Worm (Caenorhabditis elegans) whole organism, young adult: ENCODE results near the gene B0416.3.

Experiments used
- B0336.3 ChIP-seq: fragments of 200-800 bp; sonication (Bioruptor generic); IDR thresholded peaks from 2 replicates; pipeline ENCODE4 v1.3.6; 2022; ENCODE audit warnings: missing genetic modification characterization, missing compliant biosample characterization
- C06A6.2 ChIP-seq: fragments of 200-800 bp; sonication (Bioruptor generic); conservative IDR thresholded peaks from 2 replicates; pipeline ENCODE4 v1.3.6; 2022; ENCODE audit warnings: missing genetic modification characterization, missing compliant biosample characterization
- C17E4.6 ChIP-seq: fragments of 200-800 bp; sonication (Bioruptor generic); IDR thresholded peaks from 2 replicates; pipeline ENCODE4 v1.3.6; 2022; ENCODE audit warnings: missing genetic modification reagents, missing genetic modification characterization, missing compliant biosample characterization
- F10E7.11 ChIP-seq: sonication (generic microtip); optimal IDR thresholded peaks from 2 replicates; lab custom pipeline; 2017; ENCODE audit warnings: mild to moderate bottlenecking, missing genetic modification characterization, moderate library complexity, missing compliant biosample characterization
- F22D6.2 ChIP-seq: sonication (generic microtip); optimal IDR thresholded peaks from 2 replicates; lab custom pipeline; 2016; ENCODE audit warnings: mild to moderate bottlenecking, missing genetic modification characterization, missing compliant biosample characterization
- F33H1.4 ChIP-seq: fragments of 200-800 bp; sonication (Bioruptor generic); IDR thresholded peaks from 2 replicates; pipeline ENCODE4 v1.3.6; 2022; ENCODE audit warnings: missing genetic modification reagents, missing genetic modification characterization, missing compliant biosample characterization
- F37B4.10 ChIP-seq: fragments of 200-800 bp; sonication (Bioruptor generic); IDR thresholded peaks from 2 replicates; pipeline ENCODE4 v1.3.6; 2022; ENCODE audit warnings: missing genetic modification characterization, missing compliant biosample characterization
- F55B11.4 ChIP-seq: sonication (generic microtip); optimal IDR thresholded peaks from 2 replicates; lab custom pipeline; 2016; ENCODE audit warnings: missing compliant biosample characterization, missing genetic modification characterization, borderline replicate concordance; ENCODE audit not compliant: insufficient read depth
- F57C9.4 ChIP-seq: sonication (generic microtip); optimal IDR thresholded peaks from 2 replicates; lab custom pipeline; 2017; ENCODE audit warnings: mild to moderate bottlenecking, missing genetic modification characterization, missing compliant biosample characterization
- K11D2.4 ChIP-seq: fragments of 200-800 bp; sonication (Bioruptor generic); IDR thresholded peaks from 2 replicates; pipeline ENCODE4 v1.3.6; 2022; ENCODE audit warnings: missing genetic modification reagents, missing genetic modification characterization, missing compliant biosample characterization
- Y53G8AR.9 ChIP-seq: fragments of 200-800 bp; sonication (Bioruptor generic); conservative IDR thresholded peaks from 2 replicates; pipeline ENCODE4 v1.3.6; 2022; ENCODE audit warnings: missing genetic modification reagents, missing genetic modification characterization, missing compliant biosample characterization
- Y56A3A.18 ChIP-seq: fragments of 200-800 bp; sonication (Bioruptor generic); IDR thresholded peaks from 2 replicates; pipeline ENCODE4 v1.3.6; 2022; ENCODE audit warnings: missing genetic modification reagents, missing genetic modification characterization, missing compliant biosample characterization
- atf-7 ChIP-seq: sonication (generic microtip); optimal IDR thresholded peaks from 2 replicates; lab custom pipeline; 2017; ENCODE audit warnings: mild to moderate bottlenecking, missing genetic modification characterization, missing compliant biosample characterization
- cebp-2 ChIP-seq: fragments of 200-800 bp; sonication (Bioruptor generic); IDR thresholded peaks from 2 replicates; pipeline ENCODE4 v1.3.6; 2022; ENCODE audit warnings: missing genetic modification characterization, missing compliant biosample characterization
- ceh-40 ChIP-seq: fragments of 200-800 bp; sonication (Bioruptor generic); IDR thresholded peaks from 2 replicates; pipeline ENCODE4 v1.3.6; 2022; ENCODE audit warnings: missing genetic modification characterization, missing compliant biosample characterization
- ceh-91 ChIP-seq: fragments of 200-800 bp; sonication (Bioruptor generic); IDR thresholded peaks from 2 replicates; pipeline ENCODE4 v1.3.6; 2022; ENCODE audit warnings: missing genetic modification reagents, missing genetic modification characterization, missing compliant biosample characterization
- dox-1 ChIP-seq: fragments of 200-800 bp; sonication (Bioruptor generic); IDR thresholded peaks from 2 replicates; pipeline ENCODE4 v1.3.6; 2022; ENCODE audit warnings: missing genetic modification reagents, missing genetic modification characterization, missing compliant biosample characterization
- dpff-1 ChIP-seq: sonication (generic microtip); optimal IDR thresholded peaks from 2 replicates; lab custom pipeline; 2017; ENCODE audit warnings: mild to moderate bottlenecking, missing genetic modification characterization, missing compliant biosample characterization
- egl-18 ChIP-seq: fragments of 200-800 bp; sonication (Bioruptor generic); IDR thresholded peaks from 2 replicates; pipeline ENCODE4 v1.3.6; 2022; ENCODE audit warnings: missing genetic modification reagents, missing genetic modification characterization, missing compliant biosample characterization
- let-526 ChIP-seq: fragments of 200-800 bp; sonication (Bioruptor generic); IDR thresholded peaks from 2 replicates; pipeline ENCODE4 v1.3.6; 2022; ENCODE audit warnings: missing genetic modification reagents, missing genetic modification characterization, missing compliant biosample characterization
- let-607 ChIP-seq, 2 experiments: fragments of 200-800 bp in 1 of 2; sonication (Bioruptor generic) in 1 of 2; sonication (generic microtip) in 1 of 2; optimal IDR thresholded peaks; 2 replicates each; lab custom pipeline; 2016 to 2018; ENCODE audit warnings: mild to moderate bottlenecking in 2 of 2, missing compliant biosample characterization in 2 of 2, missing genetic modification characterization in 2 of 2, moderate library complexity in 2 of 2, missing genotype in 1 of 2
- lin-40 ChIP-seq: sonication (generic microtip); optimal IDR thresholded peaks from 2 replicates; lab custom pipeline; 2016; ENCODE audit warnings: missing genetic modification characterization, mild to moderate bottlenecking, missing compliant biosample characterization, missing genotype, missing genetic modification reagents
- madf-10 ChIP-seq: sonication (generic microtip); optimal IDR thresholded peaks from 2 replicates; lab custom pipeline; 2016; ENCODE audit warnings: mild to moderate bottlenecking, missing genetic modification characterization, missing compliant biosample characterization
- madf-6 ChIP-seq: fragments of 200-800 bp; sonication (Bioruptor generic); IDR thresholded peaks from 2 replicates; pipeline ENCODE4 v1.3.6; 2022; ENCODE audit warnings: missing genetic modification reagents, missing genetic modification characterization, missing compliant biosample characterization
- mxl-1 ChIP-seq: sonication (generic microtip); optimal IDR thresholded peaks from 2 replicates; lab custom pipeline; 2016; ENCODE audit warnings: missing genetic modification characterization, missing compliant biosample characterization
- nfya-1 ChIP-seq: sonication (generic microtip); optimal IDR thresholded peaks from 2 replicates; lab custom pipeline; 2017; ENCODE audit warnings: antibody characterized with exemption, missing compliant biosample characterization, missing genetic modification characterization, borderline replicate concordance; ENCODE audit not compliant: insufficient read depth
- nfya-2 ChIP-seq: fragments of 200-800 bp; sonication (Bioruptor generic); IDR thresholded peaks from 2 replicates; pipeline ENCODE4 v1.3.6; 2022; ENCODE audit warnings: missing genetic modification reagents, missing genetic modification characterization, missing compliant biosample characterization
- nfyb-1 ChIP-seq: fragments of 200-800 bp; sonication (Bioruptor generic); IDR thresholded peaks from 2 replicates; pipeline ENCODE4 v1.3.6; 2022; ENCODE audit warnings: missing genetic modification reagents, missing genetic modification characterization, missing compliant biosample characterization
- nhr-179 ChIP-seq: sonication (generic microtip); optimal IDR thresholded peaks from 2 replicates; lab custom pipeline; 2016; ENCODE audit warnings: mild to moderate bottlenecking, missing genetic modification characterization, missing compliant biosample characterization
- nhr-80 ChIP-seq: sonication (generic microtip); optimal IDR thresholded peaks from 2 replicates; lab custom pipeline; 2016; ENCODE audit warnings: missing genetic modification characterization, missing compliant biosample characterization
- nhr-90 ChIP-seq: sonication (generic microtip); optimal IDR thresholded peaks from 2 replicates; lab custom pipeline; 2016; ENCODE audit warnings: missing genotype, mild to moderate bottlenecking, missing genetic modification characterization, missing compliant biosample characterization
- pbrm-1 ChIP-seq: fragments of 200-800 bp; sonication (Bioruptor generic); IDR thresholded peaks from 2 replicates; pipeline ENCODE4 v1.3.6; 2022; ENCODE audit warnings: missing genetic modification reagents, missing genetic modification characterization, missing compliant biosample characterization
- pha-4 ChIP-seq: fragments of 150-350 bp; sonication (generic microtip); optimal IDR thresholded peaks from 2 replicates; lab custom pipeline; 2014; ENCODE audit warnings: missing biosample characterization, missing genetic modification reagents, missing genetic modification characterization
- sdz-38 ChIP-seq: sonication (generic microtip); optimal IDR thresholded peaks from 2 replicates; lab custom pipeline; 2016; ENCODE audit warnings: missing genotype, missing genetic modification characterization, missing compliant biosample characterization
- snpc-3.4 ChIP-seq: sonication (generic microtip); optimal IDR thresholded peaks from 2 replicates; lab custom pipeline; 2017; ENCODE audit warnings: missing genetic modification characterization, mild to moderate bottlenecking, missing compliant biosample characterization, antibody characterized with exemption, moderate library complexity, missing genotype, missing genetic modification reagents
- sptf-2 ChIP-seq: fragments of 200-800 bp; sonication (Bioruptor generic); optimal IDR thresholded peaks from 2 replicates; lab custom pipeline; 2018; ENCODE audit warnings: mild to moderate bottlenecking, missing genetic modification characterization, missing compliant biosample characterization
- tbp1 ChIP-seq: fragments of 200-800 bp; sonication (Bioruptor generic); optimal IDR thresholded peaks from 2 replicates; lab custom pipeline; 2018; ENCODE audit warnings: mild to moderate bottlenecking, missing genetic modification characterization, missing compliant biosample characterization
- tlf-1 ChIP-seq: fragments of 200-800 bp; sonication (Bioruptor generic); optimal IDR thresholded peaks from 2 replicates; lab custom pipeline; 2018; ENCODE audit warnings: mild to moderate bottlenecking, missing genetic modification characterization, missing compliant biosample characterization
- unc-130 ChIP-seq: sonication (generic microtip); optimal IDR thresholded peaks from 2 replicates; lab custom pipeline; 2016; ENCODE audit warnings: missing genetic modification reagents, missing genetic modification characterization, missing compliant biosample characterization
- unc-62 ChIP-seq: fragments of 150-350 bp; optimal IDR thresholded peaks from 2 replicates; lab custom pipeline; 2014; ENCODE audit warnings: missing biosample characterization, missing genetic modification reagents, missing genetic modification characterization
- zim-3 ChIP-seq: sonication (generic microtip); optimal IDR thresholded peaks from 2 replicates; lab custom pipeline; 2017; ENCODE audit warnings: mild to moderate bottlenecking, missing genetic modification characterization, moderate library complexity, missing compliant biosample characterization

Gene B0416.3

DNA sequence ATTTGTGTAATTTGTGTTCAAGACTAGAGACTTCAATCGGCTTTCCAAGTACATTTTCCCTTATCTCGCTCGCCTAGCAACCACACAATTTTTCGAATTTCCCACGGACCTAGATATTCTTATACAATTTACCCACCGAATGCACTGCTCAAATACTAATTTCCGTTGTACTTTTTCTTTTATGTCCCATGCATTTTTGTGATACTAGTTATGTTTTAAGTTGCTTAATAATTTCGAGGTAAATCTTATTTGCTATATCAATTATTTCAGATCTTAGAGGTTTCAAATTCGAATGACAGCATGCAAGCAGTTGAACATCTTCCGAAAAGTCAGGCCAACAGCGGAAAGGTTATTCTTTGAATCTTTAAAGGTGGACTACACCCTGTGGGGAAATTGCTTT, 31.9 kb upstream of the B0416.3 start, which contains the start of gene F18G5.1:
TSS of gene F18G5.1 (plus strand) at position 301 of the 400 bp plus-strand sequence.
- TF ChIP-seq egl-18 (GFP tag; lab: Robert Waterston, UW) (no peak), madf-6 (GFP tag; lab: Robert Waterston, UW) (no peak), F33H1.4 (GFP tag; lab: Robert Waterston, UW) (no peak)
- TF ChIP-seq, all 124 proteins: peak for 0

DNA sequence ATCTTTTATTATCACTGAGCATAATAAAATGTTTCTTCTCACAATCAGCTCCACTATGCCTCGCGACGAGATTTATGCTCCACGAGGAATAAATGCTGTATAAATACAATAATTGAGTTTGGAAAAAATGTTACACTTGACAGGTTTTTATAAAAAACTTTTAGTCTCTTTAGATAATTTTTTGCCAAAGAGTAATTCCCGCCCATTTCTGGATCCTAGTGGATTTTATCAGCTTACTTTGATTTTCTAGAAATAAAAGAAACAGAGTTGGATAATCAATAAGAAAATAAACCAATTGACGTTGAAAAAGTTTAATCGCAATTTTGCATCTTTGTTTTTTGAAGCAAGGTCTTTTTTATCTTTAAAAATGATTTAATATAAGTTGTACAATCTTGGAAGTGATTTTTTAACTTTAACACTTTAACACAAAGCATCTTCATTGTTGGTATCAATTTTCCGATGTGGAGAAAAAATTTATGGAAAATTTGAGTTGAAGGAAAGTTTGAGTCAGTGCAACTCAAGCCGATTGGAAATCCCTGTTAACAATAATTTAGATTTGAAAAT, 29.7 kb upstream of the B0416.3 start:
- TF ChIP-seq sdz-38 (tag; lab: Kevin White, UChicago): no peak
- TF ChIP-seq mxl-1 (tag; lab: Kevin White, UChicago): no peak
- peak; percentile 17 for TF ChIP-seq tlf-1 (GFP tag; lab: Kevin White, UChicago)
- 0 out of 2 replicates have a peak, but pooled peaks have one; percentile 41 for TF ChIP-seq nfyb-1 (GFP tag; lab: Robert Waterston, UW)
- TF ChIP-seq F57C9.4: no peak
- TF ChIP-seq madf-10 (tag; lab: Kevin White, UChicago): peak; percentile 0
- TF ChIP-seq Y53G8AR.9 (GFP tag; lab: Robert Waterston, UW): peak; percentile 70; the same call in 1 of the 2 replicates
- TF ChIP-seq B0336.3 (GFP tag; lab: Robert Waterston, UW): peak; percentile 54; the same call in 1 of the 2 replicates
- peak; percentile 63; the same call in 1 of the 2 replicates for TF ChIP-seq Y56A3A.18 (GFP tag; lab: Robert Waterston, UW)

DNA sequence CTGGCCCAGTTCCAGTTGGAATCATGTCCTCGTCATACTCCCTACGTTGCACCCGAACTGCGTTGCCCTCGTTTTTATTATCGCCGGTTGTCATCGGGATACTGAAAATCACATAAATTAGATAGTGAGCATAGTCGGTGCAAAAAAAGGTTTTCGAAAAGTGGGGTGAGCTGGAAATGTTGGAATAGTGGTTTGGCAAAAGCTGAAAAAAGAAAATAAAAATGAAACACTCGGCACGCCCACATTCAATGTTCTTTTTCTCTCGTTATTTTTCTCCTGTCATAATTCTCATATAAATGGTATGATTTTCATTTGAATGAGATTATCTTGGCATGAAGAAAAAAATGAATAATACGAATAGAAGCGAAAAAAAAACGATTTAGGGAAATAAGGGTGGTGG, 27.2 kb upstream of the B0416.3 start, which contains the start of gene F18G5.6:
TSS of gene F18G5.6 (minus strand) at position 101 of the 400 bp plus-strand sequence.
- TF ChIP-seq F37B4.10 (GFP tag; lab: Robert Waterston, UW) (no peak), zim-3 (no peak), K11D2.4 (GFP tag; lab: Robert Waterston, UW) (no peak), ceh-91 (GFP tag; lab: Robert Waterston, UW) (no peak)
- TF ChIP-seq, all 124 proteins: peak for 0

DNA sequence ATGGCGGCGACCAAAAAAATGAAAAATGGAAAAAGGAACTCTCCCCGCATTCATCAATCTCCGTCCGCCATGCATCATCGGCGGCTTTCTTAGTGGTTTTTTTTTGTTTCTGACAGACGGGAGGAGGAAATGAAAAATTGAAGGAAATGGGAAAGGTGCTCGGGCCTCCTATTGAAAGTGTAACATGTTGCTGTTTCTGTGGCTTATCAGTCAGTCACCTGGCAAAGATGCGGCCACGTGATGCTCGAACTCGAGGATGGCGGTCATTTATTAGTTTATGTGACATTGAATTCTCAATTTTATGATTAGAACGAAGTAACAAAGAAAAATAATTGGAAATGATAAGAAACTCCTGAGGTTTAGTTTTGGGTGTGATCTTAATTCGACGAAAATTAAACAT, 26.8 kb upstream of the B0416.3 start:
- no peak for TF ChIP-seq sptf-2 (GFP tag; lab: Kevin White, UChicago)
- no peak for TF ChIP-seq C06A6.2 (GFP tag; lab: Robert Waterston, UW)
- peak in 1 of 2 experiments; percentile 32 for TF ChIP-seq let-607 (tag; optimal IDR thresholded peaks at IDR 0.05; lab: Kevin White, UChicago)
- TF ChIP-seq unc-130 (GFP tag; lab: Kevin White, UChicago): no peak
- 0 out of 2 replicates have a peak, but pooled peaks have one; percentile 29 for TF ChIP-seq Y53G8AR.9 (GFP tag; lab: Robert Waterston, UW)
- TF ChIP-seq nfya-2 (GFP tag; lab: Robert Waterston, UW): no peak
- TF ChIP-seq tbp1 (GFP tag; lab: Kevin White, UChicago): peak; percentile 27
- TF ChIP-seq unc-62 (GFP tag; lab: Kevin White, UChicago): no peak
- peak; percentile 40; the same call in 1 of the 2 replicates for TF ChIP-seq dox-1 (GFP tag; lab: Robert Waterston, UW)
- TF ChIP-seq nfya-1 (tag; lab: Kevin White, UChicago): no peak
- 0 out of 2 replicates have a peak, but pooled peaks have one; percentile 27 for TF ChIP-seq pbrm-1
- TF ChIP-seq lin-40 (tag; lab: Kevin White, UChicago): no peak
- TF ChIP-seq ceh-40: no peak
- TF ChIP-seq K11D2.4 (GFP tag; lab: Robert Waterston, UW): peak; percentile 54; the same call in 1 of the 2 replicates
- peak; percentile 3 for TF ChIP-seq nhr-90 (tag; lab: Kevin White, UChicago)
- peak; percentile 71 for TF ChIP-seq pha-4 (tag; lab: Kevin White, UChicago)
- TF ChIP-seq dpff-1: no peak
- peak; percentile 29 for TF ChIP-seq tlf-1 (GFP tag; lab: Kevin White, UChicago)
- no peak for TF ChIP-seq F10E7.11 (tag; lab: Kevin White, UChicago)
- TF ChIP-seq atf-7 (tag; lab: Kevin White, UChicago): peak; percentile 61
- TF ChIP-seq nhr-179 (tag; lab: Kevin White, UChicago): no peak
- peak; percentile 0 for TF ChIP-seq snpc-3.4 (tag; lab: Kevin White, UChicago)
- peak; percentile 40 for TF ChIP-seq madf-10 (tag; lab: Kevin White, UChicago)
- TF ChIP-seq cebp-2 (GFP tag; lab: Robert Waterston, UW): no peak
- TF ChIP-seq F22D6.2 (tag; lab: Kevin White, UChicago): peak; percentile 30
- peak; percentile 46; the same call in 1 of the 2 replicates for TF ChIP-seq let-526
- no peak for TF ChIP-seq C17E4.6 (GFP tag; lab: Robert Waterston, UW)
- peak; percentile 44; the same call in 1 of the 2 replicates for TF ChIP-seq B0336.3 (GFP tag; lab: Robert Waterston, UW)
- peak; percentile 91 for TF ChIP-seq nhr-80 (tag; lab: Kevin White, UChicago)
- TF ChIP-seq nfyb-1 (GFP tag; lab: Robert Waterston, UW): peak; percentile 46; the same call in 1 of the 2 replicates
- TF ChIP-seq F55B11.4 (tag; lab: Kevin White, UChicago): no peak
